Worm (Caenorhabditis elegans) whole organism, midembryonic: Measurements from ENCODE around the gene nhr-268.

Experiments used
- T22C8.4 ChIP-seq: fragments of 200-800 bp; sonication (Bioruptor generic); IDR thresholded peaks from 2 replicates; pipeline ENCODE4 v1.3.6; 2022; ENCODE audit warnings: missing genetic modification characterization, missing compliant biosample characterization
- cog-1 ChIP-seq: sonication (generic microtip); optimal IDR thresholded peaks from 2 replicates; lab custom pipeline; 2016; ENCODE audit warnings: missing genetic modification characterization, missing compliant biosample characterization
- flt-1 ChIP-seq: fragments of 200-800 bp; sonication (Bioruptor generic); IDR thresholded peaks from 2 replicates; pipeline ENCODE4 v1.3.6; 2022; ENCODE audit warnings: missing genetic modification characterization, missing compliant biosample characterization
- klf-2 ChIP-seq: fragments of 200-800 bp; sonication (Bioruptor generic); conservative IDR thresholded peaks from 2 replicates; pipeline ENCODE4 v1.3.6; 2022; ENCODE audit warnings: missing genetic modification reagents, missing genetic modification characterization, missing compliant biosample characterization
- med-1 ChIP-seq: sonication (generic microtip); optimal IDR thresholded peaks from 2 replicates; lab custom pipeline; 2017; ENCODE audit warnings: missing genetic modification characterization, mild to moderate bottlenecking, missing compliant biosample characterization, antibody characterized with exemption, missing genetic modification reagents; ENCODE audit not compliant: insufficient read depth
- ref-1 ChIP-seq: fragments of 200-800 bp; sonication (Bioruptor generic); conservative IDR thresholded peaks from 2 replicates; pipeline ENCODE4 v1.3.6; 2022; ENCODE audit warnings: missing genetic modification reagents, missing genetic modification characterization, missing compliant biosample characterization
- tab-1 ChIP-seq: fragments of 200-800 bp; sonication (Bioruptor generic); IDR thresholded peaks from 2 replicates; pipeline ENCODE4 v1.3.6; 2022; ENCODE audit warnings: missing genetic modification characterization, missing compliant biosample characterization
- ztf-23 ChIP-seq: fragments of 200-800 bp; sonication (Bioruptor generic); IDR thresholded peaks from 2 replicates; pipeline ENCODE4 v1.3.6; 2022; ENCODE audit warnings: missing genetic modification reagents, missing genetic modification characterization, missing compliant biosample characterization
- ztf-29 ChIP-seq: fragments of 200-800 bp; sonication (Bioruptor generic); IDR thresholded peaks from 2 replicates; pipeline ENCODE4 v1.3.6; 2022; ENCODE audit warnings: missing genetic modification reagents, missing genetic modification characterization, missing compliant biosample characterization

The nhr-268 gene

DNA sequence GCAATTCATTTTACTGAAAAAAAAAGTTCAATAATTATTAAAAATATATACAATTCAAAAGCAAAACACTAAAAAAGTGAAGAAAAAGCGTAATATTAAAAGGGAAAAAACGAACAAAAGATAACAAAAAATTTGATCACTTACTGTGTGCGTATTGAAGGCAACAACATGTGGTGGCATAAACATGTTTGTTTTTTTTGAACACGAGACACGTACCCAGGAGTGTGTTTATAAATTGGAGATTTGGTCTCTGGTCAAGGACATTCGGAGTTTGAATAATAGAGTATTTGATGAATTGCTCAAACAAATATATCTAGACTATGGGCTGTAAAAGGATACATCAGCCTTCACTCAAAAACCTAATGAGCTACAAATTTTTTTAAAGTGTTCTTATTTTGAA lies 25.6 kb downstream of the nhr-268 start:
- no peak for TF ChIP-seq cog-1 (tag; lab: Kevin White, UChicago)
- TF ChIP-seq ztf-23 (GFP tag; lab: Robert Waterston, UW), result no peak
- no peak for TF ChIP-seq tab-1 (GFP tag; lab: Robert Waterston, UW)
- TF ChIP-seq med-1 (GFP tag; lab: Kevin White, UChicago), result no peak
- TF ChIP-seq flt-1 (GFP tag; lab: Robert Waterston, UW), result no peak
- no peak for TF ChIP-seq T22C8.4 (GFP tag; lab: Robert Waterston, UW)
- no peak for TF ChIP-seq ref-1
- no peak for TF ChIP-seq ztf-29 (GFP tag; lab: Robert Waterston, UW)
- TF ChIP-seq klf-2 (GFP tag; lab: Robert Waterston, UW), result no peak

ce11 chrV:15716679-15717078 lies 26.6 kb downstream of the nhr-268 start, which contains the start of gene Y6E2A.4:
TSS of gene Y6E2A.4 (minus strand) at chrV:15716779.
- TF ChIP-seq ref-1 (no peak), flt-1 (GFP tag; lab: Robert Waterston, UW) (no peak), med-1 (GFP tag; lab: Kevin White, UChicago) (no peak), klf-2 (GFP tag; lab: Robert Waterston, UW) (no peak), tab-1 (GFP tag; lab: Robert Waterston, UW) (no peak), T22C8.4 (GFP tag; lab: Robert Waterston, UW) (no peak)

DNA sequence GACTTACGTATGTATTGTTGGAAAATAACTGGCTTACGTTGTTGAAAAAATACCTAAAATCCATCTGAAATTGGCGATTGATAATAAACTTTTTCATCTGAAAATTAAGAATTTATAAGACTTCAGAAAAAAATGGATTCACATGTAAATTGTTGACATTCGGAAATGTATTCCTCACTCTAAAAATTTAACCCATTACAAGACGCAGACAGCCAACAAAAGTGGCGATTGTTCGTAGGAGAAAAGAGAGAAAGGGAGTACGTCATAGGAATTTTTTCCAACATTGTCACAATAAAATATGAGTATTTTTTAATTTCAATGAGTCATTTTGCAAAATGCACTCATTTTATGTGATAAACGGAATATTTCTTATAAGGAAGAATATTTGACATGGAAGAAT lies 28.5 kb downstream of the nhr-268 start, which contains the start of gene Y6E2A.5:
Y6E2A.5 (minus strand) TSS at position 101 of the 400 bp plus-strand sequence.
- TF ChIP-seq ztf-29 (GFP tag; lab: Robert Waterston, UW) (no peak), flt-1 (GFP tag; lab: Robert Waterston, UW) (no peak), klf-2 (GFP tag; lab: Robert Waterston, UW) (no peak), tab-1 (GFP tag; lab: Robert Waterston, UW) (no peak), ref-1 (no peak), ztf-23 (GFP tag; lab: Robert Waterston, UW) (no peak), cog-1 (tag; lab: Kevin White, UChicago) (no peak), med-1 (GFP tag; lab: Kevin White, UChicago) (no peak), T22C8.4 (GFP tag; lab: Robert Waterston, UW) (no peak)

- TF ChIP-seq T22C8.4 (GFP tag; lab: Robert Waterston, UW) (no peak), tab-1 (GFP tag; lab: Robert Waterston, UW) (no peak), klf-2 (GFP tag; lab: Robert Waterston, UW) (no peak), cog-1 (tag; lab: Kevin White, UChicago) (no peak), ztf-23 (GFP tag; lab: Robert Waterston, UW) (no peak), ztf-29 (GFP tag; lab: Robert Waterston, UW) (no peak), ref-1 (no peak), med-1 (GFP tag; lab: Kevin White, UChicago) (no peak), flt-1 (GFP tag; lab: Robert Waterston, UW) (no peak)
These were observed 29.5 kb downstream of the nhr-268 start, which contains the start of gene Y6E2A.7 for ce11 chrV:15719570-15719969. TSS of gene Y6E2A.7 (plus strand) at chrV:15719870.

DNA sequence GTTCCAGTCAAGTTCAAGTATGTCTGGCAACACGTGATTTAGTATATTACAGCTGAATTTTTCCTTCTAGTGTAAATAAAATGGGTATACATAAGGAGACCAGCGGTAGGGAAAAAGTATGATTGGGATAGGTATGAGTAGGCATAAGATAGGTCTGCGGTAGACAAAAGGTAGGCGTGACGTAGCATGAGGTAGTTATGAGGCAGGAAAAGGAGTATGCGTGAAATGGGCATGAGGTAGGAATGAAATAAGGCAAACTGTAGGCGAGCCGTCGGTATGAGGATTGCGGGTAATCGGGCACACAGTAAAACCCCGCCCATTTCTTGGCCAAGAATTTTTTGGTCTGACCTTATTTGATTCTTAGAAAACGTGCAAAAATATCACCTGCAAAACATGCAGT lies 31.4 kb downstream of the nhr-268 start:
- TF ChIP-seq ztf-23 (GFP tag; lab: Robert Waterston, UW) (no peak), klf-2 (GFP tag; lab: Robert Waterston, UW) (no peak), tab-1 (GFP tag; lab: Robert Waterston, UW) (no peak), ztf-29 (GFP tag; lab: Robert Waterston, UW) (no peak), cog-1 (tag; lab: Kevin White, UChicago) (no peak), flt-1 (GFP tag; lab: Robert Waterston, UW) (no peak), T22C8.4 (GFP tag; lab: Robert Waterston, UW) (no peak), ref-1 (no peak), med-1 (GFP tag; lab: Kevin White, UChicago) (no peak)

DNA sequence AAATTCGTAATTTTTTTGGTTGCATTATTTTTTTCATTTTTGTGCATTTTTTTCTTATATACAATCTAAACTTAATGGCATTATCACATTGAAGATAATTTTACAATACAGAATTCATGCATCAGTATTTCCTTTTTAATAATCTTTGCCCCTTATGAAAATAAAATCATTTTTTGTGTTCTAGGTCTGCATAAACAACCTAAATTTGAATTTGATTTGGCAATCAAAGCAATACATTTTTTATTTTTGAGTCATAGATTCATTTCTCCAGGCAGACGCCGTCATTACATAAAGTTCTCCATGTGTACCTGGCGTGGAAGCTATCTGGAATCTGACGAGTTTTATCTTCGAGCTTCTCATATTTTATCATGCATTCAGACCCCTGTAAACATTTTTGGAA lies 31.8 kb downstream of the nhr-268 start, which contains the start of gene srh-140:
srh-140 (plus strand) TSS at position 301 of the 400 bp plus-strand sequence.
- TF ChIP-seq T22C8.4 (GFP tag; lab: Robert Waterston, UW) (no peak), cog-1 (tag; lab: Kevin White, UChicago) (no peak), ztf-29 (GFP tag; lab: Robert Waterston, UW) (no peak), klf-2 (GFP tag; lab: Robert Waterston, UW) (no peak), ztf-23 (GFP tag; lab: Robert Waterston, UW) (no peak), ref-1 (no peak), med-1 (GFP tag; lab: Kevin White, UChicago) (no peak), flt-1 (GFP tag; lab: Robert Waterston, UW) (no peak), tab-1 (GFP tag; lab: Robert Waterston, UW) (no peak)

- TF ChIP-seq tab-1 (GFP tag; lab: Robert Waterston, UW), result no peak
- no peak for TF ChIP-seq klf-2 (GFP tag; lab: Robert Waterston, UW)
- no peak for TF ChIP-seq ref-1
These were observed 36.6 kb downstream of the nhr-268 start, which contains the start of the genes irld-57 and sfxn-1.3 for ce11 chrV:15726610-15727009. TSS of gene irld-57 (minus strand) at chrV:15726710. TSS of gene sfxn-1.3 (plus strand) at chrV:15726841.

ce11 chrV:15730459-15730858 lies 40.4 kb downstream of the nhr-268 start, which contains the start of gene Y6E2A.10:
TSS of gene Y6E2A.10 (minus strand) at chrV:15730559.
- no peak for TF ChIP-seq flt-1 (GFP tag; lab: Robert Waterston, UW)

DNA sequence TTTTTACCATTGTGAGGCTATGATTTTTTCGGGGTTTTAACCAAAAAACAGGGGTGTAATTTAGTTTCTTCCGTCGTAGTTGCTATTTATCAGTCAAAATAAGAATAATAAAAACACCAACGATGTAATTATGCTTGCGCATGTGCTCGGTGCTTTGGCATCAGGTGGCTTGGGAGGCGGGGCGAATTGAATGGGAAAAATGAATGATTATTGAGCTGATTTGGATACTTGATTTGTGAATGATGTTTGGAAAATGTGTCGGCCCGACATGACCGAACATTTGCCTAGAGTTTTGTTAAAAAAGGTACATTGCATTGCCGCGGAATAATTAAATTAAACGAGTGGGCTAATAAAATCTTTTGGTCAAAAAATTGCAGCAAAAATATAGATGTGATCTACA lies 42.2 kb downstream of the nhr-268 start, which contains the start of gene str-38:
str-38 (minus strand) TSS at position 101 of the 400 bp plus-strand sequence.
- no peak for TF ChIP-seq T22C8.4 (GFP tag; lab: Robert Waterston, UW)
- TF ChIP-seq flt-1 (GFP tag; lab: Robert Waterston, UW), result no peak
- TF ChIP-seq cog-1 (tag; lab: Kevin White, UChicago), result no peak
- no peak for TF ChIP-seq ref-1
- TF ChIP-seq med-1 (GFP tag; lab: Kevin White, UChicago), result no peak
- no peak for TF ChIP-seq klf-2 (GFP tag; lab: Robert Waterston, UW)
- TF ChIP-seq ztf-23 (GFP tag; lab: Robert Waterston, UW), result no peak
- no peak for TF ChIP-seq ztf-29 (GFP tag; lab: Robert Waterston, UW)
- no peak for TF ChIP-seq tab-1 (GFP tag; lab: Robert Waterston, UW)
